Fruit fly (Drosophila melanogaster): Measurements from ENCODE around the gene smp-30.

Gene smp-30

DNA sequence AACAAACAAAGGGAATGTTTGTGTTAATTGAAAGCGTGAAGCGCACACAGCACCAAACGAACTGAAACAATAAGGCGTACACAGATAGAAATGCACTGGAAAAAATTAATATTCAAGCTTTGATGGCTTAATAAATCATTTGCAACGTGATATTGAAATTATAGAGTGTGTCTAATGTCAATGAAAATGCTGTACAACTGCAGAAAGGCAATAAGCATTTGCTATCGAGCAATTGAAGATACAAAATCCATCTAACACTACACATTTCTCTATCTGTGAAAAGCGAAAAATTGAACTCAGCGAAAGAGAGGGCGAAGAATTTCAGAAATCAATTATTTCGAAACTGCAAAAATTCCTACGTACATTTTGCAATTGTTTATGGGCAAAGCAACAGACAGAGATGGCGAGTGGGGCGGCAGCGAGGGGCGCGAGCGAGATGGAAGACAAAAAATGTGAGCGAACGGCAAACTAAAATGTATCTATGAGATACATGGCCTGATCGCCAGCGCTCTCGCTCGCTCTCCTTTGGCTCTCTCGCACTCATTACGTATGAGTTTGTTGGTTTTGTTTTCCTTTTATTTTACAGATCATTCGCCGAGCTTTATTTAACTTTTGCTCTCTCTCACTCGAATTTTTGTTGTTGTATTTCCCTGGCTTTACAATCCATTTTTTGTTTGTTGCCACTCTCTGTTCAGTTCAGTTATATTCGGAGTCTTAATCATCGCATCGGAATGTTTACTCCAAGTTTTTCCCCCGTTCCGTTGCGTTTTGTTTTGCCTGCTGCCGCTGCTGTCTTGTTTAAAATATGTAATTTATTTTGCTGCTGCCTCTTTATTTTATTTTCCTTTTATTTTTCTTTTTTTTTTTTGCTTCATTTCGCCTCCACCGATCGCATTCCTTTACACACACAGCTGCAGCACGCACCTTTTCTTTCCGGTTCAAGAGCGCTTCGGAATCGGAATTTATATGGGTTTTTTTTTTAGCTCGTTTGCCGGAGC, 28.8 kb downstream of the smp-30 start (continued):
- TF ChIP-seq ato (GFP tag; IDR thresholded peaks at IDR 0.05; ENCODE audit: partially characterized antibody) (no peak), CG8765 (GFP tag; IDR thresholded peaks at IDR 0.05) (no peak), zfh1 (GFP tag; IDR thresholded peaks at IDR 0.05) (peak; percentile 67), sc (optimal IDR thresholded peaks at IDR 0.05) (no peak), sc (GFP tag; optimal IDR thresholded peaks at IDR 0.05) (peak; percentile 27), gt (GFP tag; IDR thresholded peaks at IDR 0.05) (no peak), Hand (GFP tag; optimal IDR thresholded peaks at IDR 0.05) (no peak), bbx (GFP tag; IDR thresholded peaks at IDR 0.05; ENCODE audit: partially characterized antibody) (peak; percentile 31; the same call in 1 of the 2 replicates), her (GFP tag; optimal IDR thresholded peaks at IDR 0.05) (peak; percentile 52), H15 (GFP tag; IDR thresholded peaks at IDR 0.05) (peak; percentile 69; the same call in 2 of the 3 replicates), fru (optimal IDR thresholded peaks at IDR 0.05) (no peak), CrebB (tag; optimal IDR thresholded peaks at IDR 0.05) (peak; percentile 53), caup (GFP tag; optimal IDR thresholded peaks at IDR 0.05; ENCODE audit: severe bottlenecking) (peak; percentile 63), zen (tag; optimal IDR thresholded peaks at IDR 0.05) (peak; percentile 21), hth (optimal IDR thresholded peaks at IDR 0.05) (no peak), pfk (GFP tag; optimal IDR thresholded peaks at IDR 0.05) (no peak), CG30020 (tag; optimal IDR thresholded peaks at IDR 0.05) (no peak), cato (GFP tag; optimal IDR thresholded peaks at IDR 0.05; ENCODE audit: borderline replicate concordance) (peak; percentile 3), CG6175 (GFP tag; IDR thresholded peaks at IDR 0.05) (0 out of 3 replicates have a peak, but pooled peaks have one; percentile 16), CG14667 (GFP tag; IDR thresholded peaks at IDR 0.05) (peak; percentile 52; the same call in 1 of the 2 replicates), CG3995 (GFP tag; optimal IDR thresholded peaks at IDR 0.05) (no peak), CG15073 (GFP tag; optimal IDR thresholded peaks at IDR 0.05) (no peak), crc (GFP tag; optimal IDR thresholded peaks at IDR 0.05) (peak; percentile 42), CG16813 (GFP tag; IDR thresholded peaks at IDR 0.05; ENCODE audit: partially characterized antibody) (no peak; the same call in 2 of the 3 replicates), CG18262 (tag; optimal IDR thresholded peaks at IDR 0.05) (peak; percentile 71), ewg (GFP tag; optimal IDR thresholded peaks at IDR 0.05) (peak; percentile 43), Hr78 (GFP tag; optimal IDR thresholded peaks at IDR 0.05) (peak in 1 of 2 experiments; percentile 0), CG13894 (tag; optimal IDR thresholded peaks at IDR 0.05) (no peak), CG10321 (GFP tag; IDR thresholded peaks at IDR 0.05) (0 out of 2 replicates have a peak, but pooled peaks have one; percentile 10), wek (GFP tag; optimal IDR thresholded peaks at IDR 0.05) (no peak), Six4 (GFP tag; optimal IDR thresholded peaks at IDR 0.05) (peak; percentile 29), Dll (GFP tag; IDR thresholded peaks at IDR 0.05; ENCODE audit: partially characterized antibody) (0 out of 4 replicates have a peak, but pooled peaks have one; percentile 23), CG10543 (GFP tag; optimal IDR thresholded peaks at IDR 0.05) (peak; percentile 28), lab (GFP tag; optimal IDR thresholded peaks at IDR 0.05) (peak; percentile 74), Fer3 (tag; optimal IDR thresholded peaks at IDR 0.05) (peak; percentile 71), Fer2 (tag; optimal IDR thresholded peaks at IDR 0.05) (no peak), CG17568 (GFP tag; optimal IDR thresholded peaks at IDR 0.05) (peak; percentile 30), schlank (tag; optimal IDR thresholded peaks at IDR 0.05) (peak; percentile 19), CG13123 (GFP tag; optimal IDR thresholded peaks at IDR 0.05) (no peak), hbn (GFP tag; IDR thresholded peaks at IDR 0.05; ENCODE audit: partially characterized antibody) (no peak), CG10274 (GFP tag; optimal IDR thresholded peaks at IDR 0.05) (peak; percentile 21), CG31441 (GFP tag; IDR thresholded peaks at IDR 0.05) (peak; percentile 70), CG6254 (GFP tag; optimal IDR thresholded peaks at IDR 0.05) (peak; percentile 19), otp (GFP tag; IDR thresholded peaks at IDR 0.05) (no peak; the same call in 1 of the 3 replicates), gem (tag; optimal IDR thresholded peaks at IDR 0.05) (peak; percentile 87), CG33213 (GFP tag; optimal IDR thresholded peaks at IDR 0.05) (peak; percentile 27), CG11695 (GFP tag; IDR thresholded peaks at IDR 0.05) (peak; percentile 74)

All from whole organism, embryonic.